Worm (Caenorhabditis elegans): Measurements from ENCODE around the gene ugt-5.

ugt-5 gene

ce11 chrV:12780248-12780647, 12.5 kb downstream of the ugt-5 start (continued):
- TF ChIP-seq unc-55 (GFP tag; optimal IDR thresholded peaks at IDR 0.05) (no peak), sdc-2 (tag; optimal IDR thresholded peaks at IDR 0.05) (peak; percentile 73), hlh-15 (tag; optimal IDR thresholded peaks at IDR 0.05) (peak; percentile 86), pat-9 (tag; optimal IDR thresholded peaks at IDR 0.05) (peak; percentile 87), pros-1 (tag; optimal IDR thresholded peaks at IDR 0.05) (no peak), zip-5 (tag; optimal IDR thresholded peaks at IDR 0.05) (peak; percentile 82), ztf-16 (tag; optimal IDR thresholded peaks at IDR 0.05) (peak; percentile 91), K02D7.2 (tag; optimal IDR thresholded peaks at IDR 0.05) (peak; percentile 88), odd-2 (tag; optimal IDR thresholded peaks at IDR 0.05) (peak; percentile 76), C38D4.7 (GFP tag; optimal IDR thresholded peaks at IDR 0.05) (peak; percentile 89), ceh-34 (tag; optimal IDR thresholded peaks at IDR 0.05) (peak; percentile 89), pag-3 (tag; optimal IDR thresholded peaks at IDR 0.05; ENCODE audit: borderline replicate concordance) (peak; percentile 71), nfya-1 (tag; optimal IDR thresholded peaks at IDR 0.05) (peak; percentile 69), pqm-1 (tag; optimal IDR thresholded peaks at IDR 0.05) (peak; percentile 78), fkh-6 (tag; optimal IDR thresholded peaks at IDR 0.05) (peak; percentile 92), ceh-45 (GFP tag; IDR thresholded peaks at IDR 0.05) (peak; percentile 96), elt-2 (tag; optimal IDR thresholded peaks at IDR 0.05) (peak; percentile 96), rnt-1 (tag; optimal IDR thresholded peaks at IDR 0.05) (peak; percentile 69), ceh-6 (GFP tag; optimal IDR thresholded peaks at IDR 0.05) (peak; percentile 92), ceh-48 (tag; optimal IDR thresholded peaks at IDR 0.05) (peak; percentile 77), lin-11 (tag; optimal IDR thresholded peaks at IDR 0.05) (peak; percentile 86), ceh-24 (tag; optimal IDR thresholded peaks at IDR 0.05) (peak; percentile 47), ahr-1 (tag; optimal IDR thresholded peaks at IDR 0.05) (peak; percentile 67), pax-1 (tag; optimal IDR thresholded peaks at IDR 0.05) (peak; percentile 7), npax-4 (tag; optimal IDR thresholded peaks at IDR 0.05) (peak; percentile 76), unc-42 (tag; optimal IDR thresholded peaks at IDR 0.05) (peak; percentile 68), C08G9.2 (tag; optimal IDR thresholded peaks at IDR 0.05) (peak; percentile 80), nhr-11 (tag; optimal IDR thresholded peaks at IDR 0.05) (no peak), madf-2 (tag; optimal IDR thresholded peaks at IDR 0.05) (peak; percentile 91), elt-4 (tag; optimal IDR thresholded peaks at IDR 0.05) (peak; percentile 84), sox-2 (GFP tag; IDR thresholded peaks at IDR 0.05) (peak; percentile 88), K09A11.1 (tag; optimal IDR thresholded peaks at IDR 0.05; ENCODE audit: insufficient read depth) (peak; percentile 68), fax-1 (tag; optimal IDR thresholded peaks at IDR 0.05) (peak; percentile 88), T23F11.4 (GFP tag; optimal IDR thresholded peaks at IDR 0.05) (peak; percentile 90), gmeb-2 (tag; optimal IDR thresholded peaks at IDR 0.05) (peak; percentile 92), unc-86 (tag; optimal IDR thresholded peaks at IDR 0.05) (peak; percentile 88), ceh-14 (tag; optimal IDR thresholded peaks at IDR 0.05) (peak; percentile 88), syd-9 (tag; optimal IDR thresholded peaks at IDR 0.05) (peak; percentile 92), ama-1 (optimal IDR thresholded peaks at IDR 0.05) (no peak), mec-3 (tag; optimal IDR thresholded peaks at IDR 0.05; ENCODE audit: borderline replicate concordance) (no peak), Y22D7AL.16 (tag; optimal IDR thresholded peaks at IDR 0.05) (peak; percentile 93), hlh-8 (tag; optimal IDR thresholded peaks at IDR 0.05) (peak; percentile 51), hlh-6 (tag; optimal IDR thresholded peaks at IDR 0.05) (peak; percentile 96), hlh-30 (tag; optimal IDR thresholded peaks at IDR 0.05; ENCODE audit: insufficient read depth) (peak; percentile 30), unc-3 (GFP tag; conservative IDR thresholded peaks at IDR 0.05) (peak; percentile 96), unc-3 (tag; optimal IDR thresholded peaks at IDR 0.05) (peak; percentile 84), ets-4 (tag; optimal IDR thresholded peaks at IDR 0.05) (peak; percentile 48), ceh-22 (tag; optimal IDR thresholded peaks at IDR 0.05) (no peak), dmd-4 (tag; optimal IDR thresholded peaks at IDR 0.05; ENCODE audit: borderline replicate concordance) (peak; percentile 80), dve-1 (tag; optimal IDR thresholded peaks at IDR 0.05) (peak; percentile 81)

Data from whole organism, late embryonic.